Fruit fly (Drosophila melanogaster) whole organism, pupa: ENCODE data around the gene CSN8.

Experiments used
- CG10348 ChIP-seq: fragments of 200-800 bp; sonication (Bioruptor generic); IDR thresholded peaks from 2 replicates; pipeline ENCODE4 v1.3.6; 2022; ENCODE audit warnings: missing biosample characterization, missing genetic modification characterization
- CG12605 ChIP-seq: fragments of 200-800 bp; sonication (Bioruptor generic); IDR thresholded peaks from 2 replicates; pipeline ENCODE4 v1.3.6; 2022; ENCODE audit warnings: missing biosample characterization, missing genetic modification characterization
- CG13204 ChIP-seq: fragments of 200-800 bp; sonication (Bioruptor generic); optimal IDR thresholded peaks from 2 replicates; lab custom pipeline; 2018; ENCODE audit warnings: missing biosample characterization, mild to moderate bottlenecking, missing genetic modification characterization, moderate library complexity
- CG14655 ChIP-seq: fragments of 200-800 bp; sonication (Bioruptor generic); optimal IDR thresholded peaks from 3 replicates; lab custom pipeline; 2017; ENCODE audit warnings: mild to moderate bottlenecking, missing biosample characterization, missing genetic modification reagents, missing genetic modification characterization
- CG15710 ChIP-seq: fragments of 200-800 bp; sonication (Bioruptor generic); optimal IDR thresholded peaks from 2 replicates; lab custom pipeline; 2018; ENCODE audit warnings: missing biosample characterization, mild to moderate bottlenecking, missing genetic modification characterization, moderate library complexity
- CG17806 ChIP-seq: fragments of 200-800 bp; sonication (Bioruptor generic); optimal IDR thresholded peaks from 2 replicates; lab custom pipeline; 2018; ENCODE audit warnings: missing biosample characterization, mild to moderate bottlenecking, missing genetic modification characterization, moderate library complexity
- CG32121 ChIP-seq: fragments of 200-800 bp; sonication (Bioruptor generic); IDR thresholded peaks from 2 replicates; pipeline ENCODE4 v1.3.6; 2022; ENCODE audit warnings: missing biosample characterization, missing genetic modification characterization
- CG34367 ChIP-seq: fragments of 200-800 bp; sonication (Bioruptor generic); optimal IDR thresholded peaks from 2 replicates; lab custom pipeline; 2018; ENCODE audit warnings: missing biosample characterization, mild to moderate bottlenecking, missing genetic modification characterization
- CG4496 ChIP-seq: fragments of 200-800 bp; sonication (Bioruptor generic); IDR thresholded peaks from 3 replicates; pipeline ENCODE4 v1.3.6; 2022; ENCODE audit warnings: missing biosample characterization, missing genetic modification characterization
- CG8159 ChIP-seq: fragments of 200-800 bp; sonication (Bioruptor generic); optimal IDR thresholded peaks from 3 replicates; lab custom pipeline; 2018; ENCODE audit warnings: missing biosample characterization, mild to moderate bottlenecking, missing genetic modification characterization, moderate library complexity
- CG8301 ChIP-seq: fragments of 200-800 bp; sonication (Bioruptor generic); optimal IDR thresholded peaks from 2 replicates; lab custom pipeline; 2018; ENCODE audit warnings: missing biosample characterization, mild to moderate bottlenecking, missing genetic modification characterization
- CG9948 ChIP-seq: fragments of 200-800 bp; sonication (Bioruptor generic); optimal IDR thresholded peaks from 2 replicates; lab custom pipeline; 2018; ENCODE audit warnings: missing biosample characterization, mild to moderate bottlenecking, missing genetic modification characterization, moderate library complexity
- D1 ChIP-seq: fragments of 200-800 bp; sonication (Bioruptor generic); optimal IDR thresholded peaks from 2 replicates; lab custom pipeline; 2018; ENCODE audit warnings: missing biosample characterization, mild to moderate bottlenecking, missing genetic modification characterization, moderate library complexity
- EcR ChIP-seq: fragments of 200-800 bp; sonication (Bioruptor generic); optimal IDR thresholded peaks from 3 replicates; lab custom pipeline; 2019; ENCODE audit warnings: missing biosample characterization, missing genetic modification characterization, mild to moderate bottlenecking, moderate library complexity, missing genetic modification reagents
- Ets98B ChIP-seq: fragments of 200-800 bp; sonication (Bioruptor generic); IDR thresholded peaks from 2 replicates; pipeline ENCODE4 v1.3.6; 2022; ENCODE audit warnings: missing biosample characterization, missing genetic modification characterization
- Pif1A ChIP-seq: fragments of 200-800 bp; sonication (Bioruptor generic); optimal IDR thresholded peaks from 3 replicates; lab custom pipeline; 2016; ENCODE audit warnings: missing biosample characterization, missing genetic modification characterization
- Pif1B ChIP-seq: fragments of 200-800 bp; sonication (Bioruptor generic); optimal IDR thresholded peaks from 3 replicates; lab custom pipeline; 2016; ENCODE audit warnings: missing biosample characterization, missing genetic modification characterization
- Snoo ChIP-seq: fragments of 200-800 bp; sonication (Bioruptor generic); optimal IDR thresholded peaks from 3 replicates; lab custom pipeline; 2017; ENCODE audit warnings: missing biosample characterization, mild to moderate bottlenecking, missing genetic modification characterization, inconsistent platforms
- fd96Ca ChIP-seq: fragments of 200-800 bp; sonication (Bioruptor generic); IDR thresholded peaks from 3 replicates; pipeline ENCODE4 v1.3.6; 2022; ENCODE audit warnings: missing biosample characterization, missing genetic modification characterization
- gl ChIP-seq: fragments of 200-800 bp; sonication (Bioruptor generic); optimal IDR thresholded peaks from 2 replicates; lab custom pipeline; 2018; ENCODE audit warnings: missing biosample characterization, mild to moderate bottlenecking, missing genetic modification characterization
- rn ChIP-seq: fragments of 200-800 bp; sonication (Bioruptor generic); IDR thresholded peaks from 2 replicates; pipeline ENCODE4 v1.3.6; 2022; ENCODE audit warnings: missing biosample characterization, missing genetic modification characterization

CSN8 gene

dm6 chr2L:8384985-8385519 is 20.4 kb downstream of the CSN8 start:
- no peak for TF ChIP-seq CG8301 (tag; lab: Kevin White, UChicago)
- no peak for TF ChIP-seq CG14655
- TF ChIP-seq fd96Ca (GFP tag; lab: Robert Waterston, UW) = no peak
- no peak for TF ChIP-seq CG9948
- no peak for TF ChIP-seq D1 (tag; lab: Kevin White, UChicago)
- TF ChIP-seq EcR (GFP tag; lab: Kevin White, UChicago) = no peak
- TF ChIP-seq CG13204 = no peak
- no peak for TF ChIP-seq CG10348 (GFP tag; lab: Robert Waterston, UW)
- no peak for TF ChIP-seq Pif1B (GFP tag; lab: Kevin White, UChicago)
- no peak for TF ChIP-seq rn
- TF ChIP-seq Snoo (tag; lab: Kevin White, UChicago) = no peak
- TF ChIP-seq CG34367 (tag; lab: Kevin White, UChicago) = no peak
- no peak for TF ChIP-seq CG4496 (GFP tag; lab: Robert Waterston, UW)
- TF ChIP-seq CG32121 (GFP tag; lab: Robert Waterston, UW) = no peak
- TF ChIP-seq Ets98B (GFP tag; lab: Robert Waterston, UW) = no peak

dm6 chr2L:8385849-8386248 is 21.2 kb downstream of the CSN8 start:
- TF ChIP-seq CG13204 (no peak), CG32121 (GFP tag; lab: Robert Waterston, UW) (no peak), CG15710 (tag; lab: Kevin White, UChicago) (no peak), EcR (GFP tag; lab: Kevin White, UChicago) (no peak), CG8159 (no peak), CG4496 (GFP tag; lab: Robert Waterston, UW) (no peak), CG17806 (no peak), fd96Ca (GFP tag; lab: Robert Waterston, UW) (no peak), rn (no peak), CG12605 (GFP tag; lab: Robert Waterston, UW) (no peak), Ets98B (GFP tag; lab: Robert Waterston, UW) (no peak)

dm6 chr2L:8389231-8389630 is 24.6 kb downstream of the CSN8 start, which contains the start of gene CG42819:
TSS of gene CG42819 (minus strand) at chr2L:8389331.
- TF ChIP-seq CG4496 (GFP tag; lab: Robert Waterston, UW) (no peak), gl (tag; lab: Kevin White, UChicago) (no peak), Ets98B (GFP tag; lab: Robert Waterston, UW) (no peak), D1 (tag; lab: Kevin White, UChicago) (no peak), fd96Ca (GFP tag; lab: Robert Waterston, UW) (no peak), Pif1A (GFP tag; lab: Kevin White, UChicago) (no peak), CG14655 (no peak), Pif1B (GFP tag; lab: Kevin White, UChicago) (no peak), CG9948 (no peak), CG10348 (GFP tag; lab: Robert Waterston, UW) (no peak), CG8159 (no peak), rn (no peak), CG12605 (GFP tag; lab: Robert Waterston, UW) (no peak), CG8301 (tag; lab: Kevin White, UChicago) (no peak), CG15710 (tag; lab: Kevin White, UChicago) (no peak)

DNA sequence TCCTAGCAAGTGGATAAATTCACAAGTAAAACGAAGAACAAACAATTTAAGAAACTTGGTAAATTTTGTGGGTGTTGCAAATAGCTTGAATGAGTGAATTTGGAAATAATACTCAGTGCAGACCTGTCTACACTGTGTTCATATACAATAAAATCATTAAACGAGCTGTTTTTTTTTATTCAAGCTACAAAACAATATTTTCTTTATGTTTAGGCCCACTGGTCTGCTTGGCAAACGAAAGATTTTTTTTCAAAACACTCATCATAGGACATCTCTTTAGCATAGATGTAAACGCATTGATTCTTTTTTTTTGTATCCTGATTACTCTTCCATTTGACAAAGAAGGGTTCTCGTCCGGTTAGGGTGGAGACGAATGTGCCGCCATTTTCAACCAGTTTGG is 27.6 kb downstream of the CSN8 start, which contains the start of gene CG42820:
TSS of gene CG42820 (minus strand) at position 101 of the 400 bp plus-strand sequence.
- TF ChIP-seq fd96Ca (GFP tag; lab: Robert Waterston, UW) (no peak), CG9948 (no peak), CG32121 (GFP tag; lab: Robert Waterston, UW) (no peak), Ets98B (GFP tag; lab: Robert Waterston, UW) (no peak), CG15710 (tag; lab: Kevin White, UChicago) (no peak), CG10348 (GFP tag; lab: Robert Waterston, UW) (no peak), Snoo (tag; lab: Kevin White, UChicago) (no peak), CG8301 (tag; lab: Kevin White, UChicago) (no peak), EcR (GFP tag; lab: Kevin White, UChicago) (no peak), CG4496 (GFP tag; lab: Robert Waterston, UW) (no peak), Pif1A (GFP tag; lab: Kevin White, UChicago) (no peak), Pif1B (GFP tag; lab: Kevin White, UChicago) (no peak), rn (no peak)

- TF ChIP-seq CG4496 (GFP tag; lab: Robert Waterston, UW) (no peak), CG15710 (tag; lab: Kevin White, UChicago) (no peak), Ets98B (GFP tag; lab: Robert Waterston, UW) (no peak), Pif1B (GFP tag; lab: Kevin White, UChicago) (no peak), CG32121 (GFP tag; lab: Robert Waterston, UW) (no peak), CG14655 (no peak), CG34367 (tag; lab: Kevin White, UChicago) (no peak), Snoo (tag; lab: Kevin White, UChicago) (no peak), EcR (GFP tag; lab: Kevin White, UChicago) (no peak), fd96Ca (GFP tag; lab: Robert Waterston, UW) (no peak), Pif1A (GFP tag; lab: Kevin White, UChicago) (no peak), CG8159 (no peak), CG13204 (no peak), CG10348 (GFP tag; lab: Robert Waterston, UW) (no peak)
These were observed 28.5 kb downstream of the CSN8 start, which contains the start of gene Acp29AB for dm6 chr2L:8393122-8393521. TSS of gene Acp29AB (minus strand) at chr2L:8393222.

DNA sequence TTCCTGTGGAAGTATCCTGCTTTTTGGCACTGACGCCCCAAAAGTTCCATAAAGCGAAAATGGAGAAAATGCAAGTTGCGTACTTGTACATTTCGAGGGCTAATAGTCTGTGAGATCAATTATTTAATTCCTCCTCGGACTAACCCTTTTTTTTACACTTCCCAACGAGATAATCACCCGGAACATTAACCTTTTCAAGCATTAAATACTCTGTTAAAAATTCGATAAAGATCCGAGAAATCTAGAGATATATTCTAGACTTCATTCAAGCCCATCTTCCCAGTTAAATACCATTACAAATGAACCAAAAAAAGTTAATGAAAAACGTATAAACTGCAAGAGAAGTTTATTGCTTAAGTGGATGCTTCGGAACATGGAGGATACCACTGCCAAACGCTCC is 29.5 kb downstream of the CSN8 start, which contains the start of gene lectin-29Ca:
TSS of gene lectin-29Ca (minus strand) at position 101 of the 400 bp plus-strand sequence.
- TF ChIP-seq CG14655 = no peak
